Worm (Caenorhabditis elegans): Measurements from ENCODE around the gene gpla-1.

DNA sequence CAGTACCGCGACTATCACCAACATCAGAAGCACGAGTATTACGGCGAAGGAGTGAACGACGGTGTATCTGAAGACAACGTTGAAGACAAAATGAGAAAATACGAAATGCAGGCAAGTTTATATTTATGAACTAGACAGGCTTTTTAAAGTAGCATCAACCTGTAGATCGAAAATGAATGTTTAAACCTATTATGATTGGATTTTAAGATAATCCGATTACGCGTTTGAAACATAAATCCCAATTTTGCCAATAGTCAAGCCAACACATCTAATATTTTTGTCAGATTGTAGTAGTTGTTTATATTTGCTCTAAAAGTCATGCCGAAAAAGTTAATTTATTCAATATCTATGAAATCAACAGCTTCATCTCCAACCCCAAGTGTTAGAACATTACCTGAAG lies 36.4 kb downstream of the gpla-1 start:
- TF ChIP-seq elt-1 (tag; optimal IDR thresholded peaks at IDR 0.05; ENCODE audit: borderline replicate concordance, insufficient read depth) = no peak
- no peak for TF ChIP-seq ces-1 (GFP tag; optimal IDR thresholded peaks at IDR 0.05)
- no peak for TF ChIP-seq snpc-4 (tag; optimal IDR thresholded peaks at IDR 0.05)
- TF ChIP-seq blmp-1 (tag; optimal IDR thresholded peaks at IDR 0.05) = no peak
- TF ChIP-seq sem-2 (GFP tag; optimal IDR thresholded peaks at IDR 0.05) = no peak
- TF ChIP-seq lsy-2 (tag; optimal IDR thresholded peaks at IDR 0.05) = no peak
- TF ChIP-seq pha-4 (tag; optimal IDR thresholded peaks at IDR 0.05) = no peak
- TF ChIP-seq unc-39 (tag; optimal IDR thresholded peaks at IDR 0.05) = no peak
